Worm (Caenorhabditis elegans): ENCODE data around the gene Y48E1C.1.
A peak's percentile ranks its signal among the peaks of the same experiment; 100 is the strongest.

- TF ChIP-seq ama-1 (optimal IDR thresholded peaks at IDR 0.05) (peak; percentile 95), snpc-4 (tag; optimal IDR thresholded peaks at IDR 0.05) (peak; percentile 11), unc-62 (GFP tag; optimal IDR thresholded peaks at IDR 0.05) (no peak), mbf-1 (tag; optimal IDR thresholded peaks at IDR 0.05) (no peak), lsy-2 (tag; optimal IDR thresholded peaks at IDR 0.05) (peak in 1 of 2 experiments; percentile 42), lin-39 (tag; optimal IDR thresholded peaks at IDR 0.05) (no peak), nhr-11 (tag; optimal IDR thresholded peaks at IDR 0.05) (no peak), ztf-1 (GFP tag; conservative IDR thresholded peaks at IDR 0.05) (no peak), elt-1 (tag; optimal IDR thresholded peaks at IDR 0.05) (no peak)
Observed at ce11 chrII:13461604-13462375, 47.0 kb downstream of the Y48E1C.1 start.

Measured in whole organism, L2 larva.